Worm (Caenorhabditis elegans) whole organism, L4 larva: ENCODE measurements around the gene tbx-11.

ENCODE experiments used
- F49E8.2 ChIP-seq: sonication (generic microtip); optimal IDR thresholded peaks from 2 replicates; lab custom pipeline; 2016; ENCODE audit warnings: missing compliant biosample characterization, mild to moderate bottlenecking, missing genetic modification characterization, borderline replicate concordance
- aly-2 ChIP-seq: sonication (generic microtip); optimal IDR thresholded peaks from 2 replicates; lab custom pipeline; 2018; ENCODE audit warnings: missing biosample characterization, missing genetic modification characterization
- egl-43 ChIP-seq: fragments of 200-800 bp; sonication (Bioruptor generic); IDR thresholded peaks from 2 replicates; pipeline ENCODE4 v1.3.6; 2022; ENCODE audit warnings: missing genetic modification reagents, missing genetic modification characterization, missing compliant biosample characterization
- hif-1 ChIP-seq, 2 experiments: sonication (generic microtip); optimal IDR thresholded peaks; 2 replicates each; lab custom pipeline; 2016 to 2017; ENCODE audit warnings: missing compliant biosample characterization in 2 of 2, missing genetic modification characterization in 2 of 2, missing genetic modification reagents in 2 of 2, missing genotype in 2 of 2, mild to moderate bottlenecking in 1 of 2
- lin-13 ChIP-seq: fragments of 150-350 bp; optimal IDR thresholded peaks from 2 replicates; lab custom pipeline; 2014; ENCODE audit warnings: missing biosample characterization, missing genetic modification reagents, missing genetic modification characterization
- mdl-1 ChIP-seq, 2 experiments: fragments of 150-350 bp in 1 of 2; sonication (generic microtip) in 1 of 2; optimal IDR thresholded peaks; 2 replicates each; lab custom pipeline; 2014 to 2017; ENCODE audit warnings: missing biosample characterization in 2 of 2, missing genetic modification characterization in 2 of 2
- mdt-29 ChIP-seq: fragments of 200-800 bp; sonication (Bioruptor generic); IDR thresholded peaks from 2 replicates; pipeline ENCODE4 v1.3.6; 2022; ENCODE audit warnings: missing genetic modification reagents, missing genetic modification characterization, missing compliant biosample characterization
- mxl-2 ChIP-seq: fragments of 200-800 bp; sonication (Bioruptor generic); conservative IDR thresholded peaks from 2 replicates; pipeline ENCODE4 v1.3.6; 2022; ENCODE audit warnings: missing genetic modification reagents, missing genetic modification characterization, missing compliant biosample characterization
- pha-4 ChIP-seq, 2 experiments: fragments of 150-350 bp in 1 of 2; fragments of 200-800 bp in 1 of 2; sonication (Bioruptor generic) in 1 of 2; IDR thresholded peaks in 1 of 2; optimal IDR thresholded peaks in 1 of 2; 2 replicates each; pipeline versions ENCODE4 v1.3.6 to Lab custom; 2014 to 2022; ENCODE audit warnings: missing genetic modification characterization in 2 of 2, missing genetic modification reagents in 2 of 2, missing biosample characterization in 1 of 2, missing compliant biosample characterization in 1 of 2
- saeg-2 ChIP-seq: fragments of 200-800 bp; sonication (Bioruptor generic); IDR thresholded peaks from 2 replicates; pipeline ENCODE4 v1.3.6; 2022; ENCODE audit warnings: missing genetic modification reagents, missing genetic modification characterization, missing compliant biosample characterization
- skn-1 ChIP-seq: fragments of 150-350 bp; optimal IDR thresholded peaks from 2 replicates; lab custom pipeline; 2014; ENCODE audit warnings: missing biosample characterization, missing genetic modification characterization
- unc-39 ChIP-seq: sonication (generic microtip); optimal IDR thresholded peaks from 2 replicates; lab custom pipeline; 2017; ENCODE audit warnings: missing biosample characterization, missing genetic modification characterization

DNA sequence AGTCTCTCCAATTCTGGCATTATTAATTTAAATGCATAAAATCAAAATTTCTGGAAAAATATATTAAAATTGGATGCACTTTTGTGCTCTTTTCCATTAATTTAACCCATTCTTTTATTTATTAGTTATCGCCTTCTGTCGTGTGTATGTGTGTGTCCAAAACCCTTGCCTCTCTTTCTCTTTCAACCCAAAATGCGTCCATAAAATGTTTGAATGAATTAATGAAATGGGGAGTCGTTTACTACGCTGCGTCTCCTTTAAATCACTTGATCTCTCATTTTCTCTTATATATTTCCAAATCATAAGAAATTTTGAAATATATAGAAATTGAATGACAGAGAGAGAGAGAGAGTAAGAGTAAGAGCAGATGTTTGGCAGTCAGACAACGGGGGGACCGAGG is 31.2 kb upstream of the tbx-11 start:
- TF ChIP-seq mdl-1 (tag; optimal IDR thresholded peaks at IDR 0.05; lab: Kevin White, UChicago) (no peak), F49E8.2 (tag; lab: Kevin White, UChicago) (no peak), aly-2 (tag; lab: Kevin White, UChicago) (no peak), mxl-2 (GFP tag; lab: Robert Waterston, UW) (no peak), unc-39 (no peak), egl-43 (no peak), skn-1 (no peak), lin-13 (GFP tag; lab: Kevin White, UChicago) (no peak), pha-4 (GFP tag; IDR thresholded peaks at IDR 0.05; lab: Robert Waterston, UW) (no peak), pha-4 (tag; optimal IDR thresholded peaks at IDR 0.05; lab: Kevin White, UChicago) (no peak), saeg-2 (no peak), mdt-29 (GFP tag; lab: Robert Waterston, UW) (no peak), hif-1 (tag; optimal IDR thresholded peaks at IDR 0.05; lab: Kevin White, UChicago) (no peak)
